Worm (Caenorhabditis elegans) whole organism, mixed stage, embryonic: Measurements from ENCODE around the gene srh-28.

Experiments used
- M03D4.4 ChIP-seq: sonication (generic microtip); optimal IDR thresholded peaks from 2 replicates; lab custom pipeline; 2017; ENCODE audit warnings: mild to moderate bottlenecking, missing genetic modification characterization, missing compliant biosample characterization
- bed-3 ChIP-seq: fragments of 200-800 bp; sonication (Bioruptor generic); optimal IDR thresholded peaks from 3 replicates; lab custom pipeline; 2018; ENCODE audit warnings: mild to moderate bottlenecking, missing genetic modification characterization, moderate library complexity, missing compliant biosample characterization
- blmp-1 ChIP-seq: fragments of 150-350 bp; optimal IDR thresholded peaks from 2 replicates; lab custom pipeline; 2014; ENCODE audit warnings: missing biosample characterization, missing genetic modification characterization
- ceh-43 ChIP-seq: fragments of 200-800 bp; sonication (Bioruptor generic); optimal IDR thresholded peaks from 2 replicates; lab custom pipeline; 2018; ENCODE audit warnings: mild to moderate bottlenecking, missing genetic modification characterization, moderate library complexity, missing compliant biosample characterization
- ceh-83 ChIP-seq: fragments of 200-800 bp; sonication (Bioruptor generic); optimal IDR thresholded peaks from 2 replicates; lab custom pipeline; 2018; ENCODE audit warnings: mild to moderate bottlenecking, missing genetic modification characterization, missing compliant biosample characterization
- ces-1 ChIP-seq: fragments of 150-350 bp; optimal IDR thresholded peaks from 2 replicates; lab custom pipeline; 2014; ENCODE audit warnings: missing biosample characterization, missing genetic modification reagents, missing genetic modification characterization
- cnd-1 ChIP-seq: fragments of 200-800 bp; sonication (Bioruptor generic); optimal IDR thresholded peaks from 2 replicates; lab custom pipeline; 2018; ENCODE audit warnings: mild to moderate bottlenecking, missing genetic modification characterization, missing compliant biosample characterization
- drap-1 ChIP-seq: fragments of 200-800 bp; sonication (Bioruptor generic); optimal IDR thresholded peaks from 3 replicates; lab custom pipeline; 2018; ENCODE audit warnings: mild to moderate bottlenecking, missing genetic modification characterization, missing compliant biosample characterization
- elt-1 ChIP-seq: sonication (generic microtip); optimal IDR thresholded peaks from 2 replicates; lab custom pipeline; 2017; ENCODE audit warnings: missing genetic modification characterization, mild to moderate bottlenecking, missing compliant biosample characterization, antibody characterized with exemption, moderate library complexity, borderline replicate concordance; ENCODE audit not compliant: insufficient read depth
- elt-3 ChIP-seq: fragments of 150-350 bp; optimal IDR thresholded peaks from 2 replicates; lab custom pipeline; 2014; ENCODE audit warnings: missing biosample characterization, missing genetic modification characterization
- flh-1 ChIP-seq: fragments of 200-800 bp; sonication (Bioruptor generic); optimal IDR thresholded peaks from 2 replicates; lab custom pipeline; 2018; ENCODE audit warnings: mild to moderate bottlenecking, missing genetic modification characterization, moderate library complexity, missing compliant biosample characterization
- lin-13 ChIP-seq: fragments of 150-350 bp; optimal IDR thresholded peaks from 2 replicates; lab custom pipeline; 2014; ENCODE audit warnings: missing biosample characterization, missing genetic modification characterization
- lin-32 ChIP-seq: fragments of 200-800 bp; sonication (Bioruptor generic); optimal IDR thresholded peaks from 2 replicates; lab custom pipeline; 2018; ENCODE audit warnings: mild to moderate bottlenecking, missing genetic modification characterization, missing compliant biosample characterization
- lsy-2 ChIP-seq: fragments of 150-350 bp; optimal IDR thresholded peaks from 2 replicates; lab custom pipeline; 2014; ENCODE audit warnings: missing biosample characterization, missing genetic modification characterization
- mab-5 ChIP-seq: fragments of 150-350 bp; optimal IDR thresholded peaks from 2 replicates; lab custom pipeline; 2014; ENCODE audit warnings: missing biosample characterization, missing genetic modification characterization
- mep-1 ChIP-seq: fragments of 150-350 bp; optimal IDR thresholded peaks from 2 replicates; lab custom pipeline; 2017; ENCODE audit warnings: missing biosample characterization, missing genetic modification reagents, missing genetic modification characterization, inconsistent platforms
- nhr-2 ChIP-seq: fragments of 150-350 bp; optimal IDR thresholded peaks from 2 replicates; lab custom pipeline; 2014; ENCODE audit warnings: missing biosample characterization, missing genetic modification characterization
- nhr-237 ChIP-seq: fragments of 150-350 bp; optimal IDR thresholded peaks from 2 replicates; lab custom pipeline; 2014; ENCODE audit warnings: missing biosample characterization, missing genetic modification characterization
- nhr-28 ChIP-seq: fragments of 150-350 bp; optimal IDR thresholded peaks from 2 replicates; lab custom pipeline; 2014; ENCODE audit warnings: missing biosample characterization, missing genetic modification characterization
- nhr-76 ChIP-seq: sonication (generic microtip); optimal IDR thresholded peaks from 2 replicates; lab custom pipeline; 2017; ENCODE audit warnings: missing biosample characterization, missing genetic modification characterization
- sem-2 ChIP-seq: fragments of 200-800 bp; sonication (Bioruptor generic); optimal IDR thresholded peaks from 2 replicates; lab custom pipeline; 2018; ENCODE audit warnings: mild to moderate bottlenecking, missing genetic modification characterization, missing compliant biosample characterization
- snpc-4 ChIP-seq: fragments of 150-350 bp; optimal IDR thresholded peaks from 2 replicates; lab custom pipeline; 2014; ENCODE audit warnings: missing biosample characterization, missing genetic modification characterization
- sptf-1 ChIP-seq: sonication (generic microtip); optimal IDR thresholded peaks from 2 replicates; lab custom pipeline; 2017; ENCODE audit warnings: mild to moderate bottlenecking, missing genetic modification characterization, moderate library complexity, missing compliant biosample characterization
- tbx-8 ChIP-seq: fragments of 200-800 bp; sonication (Bioruptor generic); optimal IDR thresholded peaks from 2 replicates; lab custom pipeline; 2018; ENCODE audit warnings: mild to moderate bottlenecking, missing genetic modification characterization, moderate library complexity, missing compliant biosample characterization
- unc-120 ChIP-seq: sonication (generic microtip); optimal IDR thresholded peaks from 2 replicates; lab custom pipeline; 2017; ENCODE audit warnings: missing genetic modification characterization, missing compliant biosample characterization; ENCODE audit not compliant: poor library complexity, severe bottlenecking
- unc-39 ChIP-seq: fragments of 150-350 bp; optimal IDR thresholded peaks from 2 replicates; lab custom pipeline; 2014; ENCODE audit warnings: missing biosample characterization, missing genetic modification characterization
- unc-62 ChIP-seq: fragments of 150-350 bp; optimal IDR thresholded peaks from 2 replicates; lab custom pipeline; 2014; ENCODE audit warnings: missing biosample characterization, missing genetic modification reagents, missing genetic modification characterization
- zip-8 ChIP-seq: fragments of 150-350 bp; optimal IDR thresholded peaks from 2 replicates; lab custom pipeline; 2014; ENCODE audit warnings: missing biosample characterization, missing genetic modification characterization
- ztf-11 ChIP-seq: fragments of 150-350 bp; optimal IDR thresholded peaks from 2 replicates; lab custom pipeline; 2014; ENCODE audit warnings: missing biosample characterization, missing genetic modification characterization

Gene srh-28

ce11 chrV:6775708-6776107, at the start of gene srh-28:
Gene srh-28, minus strand, starts transcription at chrV:6775808.
- TF ChIP-seq unc-62 (GFP tag; lab: Kevin White, UChicago): no peak
- TF ChIP-seq nhr-237 (tag; lab: Kevin White, UChicago): no peak
- TF ChIP-seq bed-3 (GFP tag; lab: Kevin White, UChicago): no peak
- TF ChIP-seq nhr-2 (tag; lab: Kevin White, UChicago): no peak

ce11 chrV:6823432-6823831, 47.8 kb upstream of the srh-28 start:
- TF ChIP-seq flh-1 (GFP tag; lab: Kevin White, UChicago): no peak
- no peak for TF ChIP-seq cnd-1 (tag; lab: Kevin White, UChicago)
- no peak for TF ChIP-seq ztf-11
- TF ChIP-seq drap-1 (GFP tag; lab: Kevin White, UChicago): no peak
- no peak for TF ChIP-seq unc-39 (tag; lab: Kevin White, UChicago)
- no peak for TF ChIP-seq ces-1 (GFP tag; lab: Kevin White, UChicago)
- TF ChIP-seq tbx-8 (GFP tag; lab: Kevin White, UChicago): no peak
- no peak for TF ChIP-seq nhr-2 (tag; lab: Kevin White, UChicago)
- no peak for TF ChIP-seq nhr-237 (tag; lab: Kevin White, UChicago)
- no peak for TF ChIP-seq ceh-43 (GFP tag; lab: Kevin White, UChicago)
- no peak for TF ChIP-seq zip-8 (tag; lab: Kevin White, UChicago)
- TF ChIP-seq M03D4.4: no peak
- TF ChIP-seq mab-5 (tag; lab: Kevin White, UChicago): no peak
- no peak for TF ChIP-seq unc-62 (GFP tag; lab: Kevin White, UChicago)
- no peak for TF ChIP-seq nhr-76 (tag; lab: Kevin White, UChicago)

- TF ChIP-seq nhr-28 (tag; lab: Kevin White, UChicago) (no peak), blmp-1 (tag; lab: Kevin White, UChicago) (no peak), lin-32 (GFP tag; lab: Kevin White, UChicago) (no peak), nhr-76 (tag; lab: Kevin White, UChicago) (no peak), unc-62 (GFP tag; lab: Kevin White, UChicago) (no peak), tbx-8 (GFP tag; lab: Kevin White, UChicago) (no peak), lin-13 (no peak), drap-1 (GFP tag; lab: Kevin White, UChicago) (no peak), sptf-1 (no peak), ceh-43 (GFP tag; lab: Kevin White, UChicago) (no peak), sem-2 (no peak), nhr-2 (tag; lab: Kevin White, UChicago) (no peak), unc-120 (tag; lab: Kevin White, UChicago) (no peak), mab-5 (tag; lab: Kevin White, UChicago) (no peak)
Measured at ce11 chrV:6821509-6821908, 45.9 kb upstream of the srh-28 start, which contains the start of gene T15B7.8. Gene T15B7.8, plus strand, starts transcription at chrV:6821809.

ce11 chrV:6819812-6820211, 44.2 kb upstream of the srh-28 start, which contains the start of gene dmsr-13:
Gene dmsr-13, minus strand, starts transcription at chrV:6819912.
- TF ChIP-seq ceh-43 (GFP tag; lab: Kevin White, UChicago) (no peak), sem-2 (no peak), elt-1 (no peak), nhr-237 (tag; lab: Kevin White, UChicago) (no peak)

ce11 chrV:6817184-6817583, 41.6 kb upstream of the srh-28 start, which contains the start of gene dmsr-14:
Gene dmsr-14, minus strand, starts transcription at chrV:6817284.
- TF ChIP-seq ceh-43 (GFP tag; lab: Kevin White, UChicago): no peak
- no peak for TF ChIP-seq nhr-237 (tag; lab: Kevin White, UChicago)
- no peak for TF ChIP-seq snpc-4 (tag; lab: Kevin White, UChicago)
- no peak for TF ChIP-seq ztf-11
- TF ChIP-seq unc-120 (tag; lab: Kevin White, UChicago): no peak
- TF ChIP-seq elt-3 (tag; lab: Kevin White, UChicago): no peak
- no peak for TF ChIP-seq unc-62 (GFP tag; lab: Kevin White, UChicago)
- no peak for TF ChIP-seq lin-13
- TF ChIP-seq ceh-83 (GFP tag; lab: Kevin White, UChicago): no peak
- TF ChIP-seq sptf-1: no peak
- no peak for TF ChIP-seq lsy-2 (tag; lab: Kevin White, UChicago)
- TF ChIP-seq cnd-1 (tag; lab: Kevin White, UChicago): no peak
- TF ChIP-seq mep-1 (tag; lab: Kevin White, UChicago): no peak
- TF ChIP-seq zip-8 (tag; lab: Kevin White, UChicago): no peak
- TF ChIP-seq mab-5 (tag; lab: Kevin White, UChicago): no peak
- TF ChIP-seq nhr-76 (tag; lab: Kevin White, UChicago): no peak
- TF ChIP-seq unc-39 (tag; lab: Kevin White, UChicago): no peak
- TF ChIP-seq sem-2: no peak
